Worm (Caenorhabditis elegans) whole organism, mixed stage, embryonic: ENCODE measurements around the gene ubxn-6.

Experiments
- M03D4.4 ChIP-seq: sonication (generic microtip); optimal IDR thresholded peaks from 2 replicates; lab custom pipeline; 2017; ENCODE audit warnings: mild to moderate bottlenecking, missing genetic modification characterization, missing compliant biosample characterization
- bed-3 ChIP-seq: fragments of 200-800 bp; sonication (Bioruptor generic); optimal IDR thresholded peaks from 3 replicates; lab custom pipeline; 2018; ENCODE audit warnings: mild to moderate bottlenecking, missing genetic modification characterization, moderate library complexity, missing compliant biosample characterization
- blmp-1 ChIP-seq: fragments of 150-350 bp; optimal IDR thresholded peaks from 2 replicates; lab custom pipeline; 2014; ENCODE audit warnings: missing biosample characterization, missing genetic modification characterization
- ceh-39 ChIP-seq: fragments of 150-350 bp; optimal IDR thresholded peaks from 2 replicates; lab custom pipeline; 2014; ENCODE audit warnings: missing biosample characterization, missing genetic modification characterization
- ceh-83 ChIP-seq: fragments of 200-800 bp; sonication (Bioruptor generic); optimal IDR thresholded peaks from 2 replicates; lab custom pipeline; 2018; ENCODE audit warnings: mild to moderate bottlenecking, missing genetic modification characterization, missing compliant biosample characterization
- cnd-1 ChIP-seq: fragments of 200-800 bp; sonication (Bioruptor generic); optimal IDR thresholded peaks from 2 replicates; lab custom pipeline; 2018; ENCODE audit warnings: mild to moderate bottlenecking, missing genetic modification characterization, missing compliant biosample characterization
- drap-1 ChIP-seq: fragments of 200-800 bp; sonication (Bioruptor generic); optimal IDR thresholded peaks from 3 replicates; lab custom pipeline; 2018; ENCODE audit warnings: mild to moderate bottlenecking, missing genetic modification characterization, missing compliant biosample characterization
- elt-1 ChIP-seq: sonication (generic microtip); optimal IDR thresholded peaks from 2 replicates; lab custom pipeline; 2017; ENCODE audit warnings: missing genetic modification characterization, mild to moderate bottlenecking, missing compliant biosample characterization, antibody characterized with exemption, moderate library complexity, borderline replicate concordance; ENCODE audit not compliant: insufficient read depth
- elt-3 ChIP-seq: fragments of 150-350 bp; optimal IDR thresholded peaks from 2 replicates; lab custom pipeline; 2014; ENCODE audit warnings: missing biosample characterization, missing genetic modification characterization
- flh-1 ChIP-seq: fragments of 200-800 bp; sonication (Bioruptor generic); optimal IDR thresholded peaks from 2 replicates; lab custom pipeline; 2018; ENCODE audit warnings: mild to moderate bottlenecking, missing genetic modification characterization, moderate library complexity, missing compliant biosample characterization
- ham-2 ChIP-seq: fragments of 200-800 bp; sonication (Bioruptor generic); optimal IDR thresholded peaks from 2 replicates; lab custom pipeline; 2018; ENCODE audit warnings: mild to moderate bottlenecking, missing genetic modification characterization, missing compliant biosample characterization
- hlh-1 ChIP-seq: fragments of 150-350 bp; optimal IDR thresholded peaks from 2 replicates; lab custom pipeline; 2014; ENCODE audit warnings: missing biosample characterization, missing genetic modification reagents, missing genetic modification characterization
- lin-13 ChIP-seq: fragments of 150-350 bp; optimal IDR thresholded peaks from 2 replicates; lab custom pipeline; 2014; ENCODE audit warnings: missing biosample characterization, missing genetic modification characterization
- lin-32 ChIP-seq: fragments of 200-800 bp; sonication (Bioruptor generic); optimal IDR thresholded peaks from 2 replicates; lab custom pipeline; 2018; ENCODE audit warnings: mild to moderate bottlenecking, missing genetic modification characterization, missing compliant biosample characterization
- lsy-2 ChIP-seq: fragments of 150-350 bp; optimal IDR thresholded peaks from 2 replicates; lab custom pipeline; 2014; ENCODE audit warnings: missing biosample characterization, missing genetic modification characterization
- mab-5 ChIP-seq: fragments of 150-350 bp; optimal IDR thresholded peaks from 2 replicates; lab custom pipeline; 2014; ENCODE audit warnings: missing biosample characterization, missing genetic modification characterization
- mep-1 ChIP-seq: fragments of 150-350 bp; optimal IDR thresholded peaks from 2 replicates; lab custom pipeline; 2017; ENCODE audit warnings: missing biosample characterization, missing genetic modification reagents, missing genetic modification characterization, inconsistent platforms
- mls-2 ChIP-seq: sonication (generic microtip); optimal IDR thresholded peaks from 2 replicates; lab custom pipeline; 2016; ENCODE audit warnings: mild to moderate bottlenecking, missing genetic modification characterization, moderate library complexity, missing compliant biosample characterization
- nhr-12 ChIP-seq: fragments of 150-350 bp; optimal IDR thresholded peaks from 2 replicates; lab custom pipeline; 2014; ENCODE audit warnings: missing biosample characterization, missing genetic modification characterization
- nhr-2 ChIP-seq: fragments of 150-350 bp; optimal IDR thresholded peaks from 2 replicates; lab custom pipeline; 2014; ENCODE audit warnings: missing biosample characterization, missing genetic modification characterization
- nhr-237 ChIP-seq: fragments of 150-350 bp; optimal IDR thresholded peaks from 2 replicates; lab custom pipeline; 2014; ENCODE audit warnings: missing biosample characterization, missing genetic modification characterization
- nhr-28 ChIP-seq: fragments of 150-350 bp; optimal IDR thresholded peaks from 2 replicates; lab custom pipeline; 2014; ENCODE audit warnings: missing biosample characterization, missing genetic modification characterization
- nhr-76 ChIP-seq: sonication (generic microtip); optimal IDR thresholded peaks from 2 replicates; lab custom pipeline; 2017; ENCODE audit warnings: missing biosample characterization, missing genetic modification characterization
- pha-4 ChIP-seq: fragments of 150-350 bp; optimal IDR thresholded peaks from 2 replicates; lab custom pipeline; 2018; ENCODE audit warnings: missing biosample characterization, missing genetic modification reagents, missing genetic modification characterization
- sem-2 ChIP-seq: fragments of 200-800 bp; sonication (Bioruptor generic); optimal IDR thresholded peaks from 2 replicates; lab custom pipeline; 2018; ENCODE audit warnings: mild to moderate bottlenecking, missing genetic modification characterization, missing compliant biosample characterization
- snpc-4 ChIP-seq: fragments of 150-350 bp; optimal IDR thresholded peaks from 2 replicates; lab custom pipeline; 2014; ENCODE audit warnings: missing biosample characterization, missing genetic modification characterization
- sptf-1 ChIP-seq: sonication (generic microtip); optimal IDR thresholded peaks from 2 replicates; lab custom pipeline; 2017; ENCODE audit warnings: mild to moderate bottlenecking, missing genetic modification characterization, moderate library complexity, missing compliant biosample characterization
- tbx-8 ChIP-seq: fragments of 200-800 bp; sonication (Bioruptor generic); optimal IDR thresholded peaks from 2 replicates; lab custom pipeline; 2018; ENCODE audit warnings: mild to moderate bottlenecking, missing genetic modification characterization, moderate library complexity, missing compliant biosample characterization
- unc-120 ChIP-seq: sonication (generic microtip); optimal IDR thresholded peaks from 2 replicates; lab custom pipeline; 2017; ENCODE audit warnings: missing genetic modification characterization, missing compliant biosample characterization; ENCODE audit not compliant: poor library complexity, severe bottlenecking
- unc-39 ChIP-seq: fragments of 150-350 bp; optimal IDR thresholded peaks from 2 replicates; lab custom pipeline; 2014; ENCODE audit warnings: missing biosample characterization, missing genetic modification characterization
- zip-8 ChIP-seq: fragments of 150-350 bp; optimal IDR thresholded peaks from 2 replicates; lab custom pipeline; 2014; ENCODE audit warnings: missing biosample characterization, missing genetic modification characterization
- ztf-11 ChIP-seq: fragments of 150-350 bp; optimal IDR thresholded peaks from 2 replicates; lab custom pipeline; 2014; ENCODE audit warnings: missing biosample characterization, missing genetic modification characterization

The ubxn-6 gene

DNA sequence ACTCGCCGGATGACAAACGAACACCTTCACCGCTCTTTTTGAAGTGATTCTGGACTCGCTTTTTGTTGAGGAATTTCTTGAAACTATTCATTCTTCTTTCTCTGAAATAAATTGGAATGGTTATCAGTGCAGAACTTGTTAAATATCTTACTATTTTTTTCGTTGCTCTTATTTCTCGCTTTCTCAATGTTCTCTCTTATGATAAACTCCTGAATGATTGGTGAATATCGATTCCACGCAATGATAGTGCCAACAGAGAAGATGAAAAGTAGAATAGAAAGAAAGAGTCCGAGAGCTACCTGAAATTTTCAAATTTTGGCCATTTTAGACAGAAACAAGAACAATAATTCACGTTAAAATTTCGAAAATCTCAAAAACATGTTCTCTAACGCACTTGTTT is at the start of gene ubxn-6:
Gene ubxn-6 (minus strand): TSS at position 101 of the 400 bp plus-strand sequence.
- TF ChIP-seq zip-8 (no peak), ceh-39 (no peak), flh-1 (GFP tag; lab: Kevin White, UChicago) (no peak), lsy-2 (tag; lab: Kevin White, UChicago) (no peak), mep-1 (tag; lab: Kevin White, UChicago) (no peak), nhr-2 (tag; lab: Kevin White, UChicago) (no peak), mab-5 (tag; lab: Kevin White, UChicago) (no peak), elt-3 (tag; lab: Kevin White, UChicago) (no peak), tbx-8 (GFP tag; lab: Kevin White, UChicago) (no peak), nhr-12 (no peak), ham-2 (GFP tag; lab: Kevin White, UChicago) (no peak), unc-39 (no peak), unc-120 (tag; lab: Kevin White, UChicago) (no peak), sptf-1 (no peak), ceh-83 (GFP tag; lab: Kevin White, UChicago) (no peak), sem-2 (GFP tag; lab: Kevin White, UChicago) (no peak), cnd-1 (tag; lab: Kevin White, UChicago) (no peak), nhr-76 (tag; lab: Kevin White, UChicago) (no peak)

DNA sequence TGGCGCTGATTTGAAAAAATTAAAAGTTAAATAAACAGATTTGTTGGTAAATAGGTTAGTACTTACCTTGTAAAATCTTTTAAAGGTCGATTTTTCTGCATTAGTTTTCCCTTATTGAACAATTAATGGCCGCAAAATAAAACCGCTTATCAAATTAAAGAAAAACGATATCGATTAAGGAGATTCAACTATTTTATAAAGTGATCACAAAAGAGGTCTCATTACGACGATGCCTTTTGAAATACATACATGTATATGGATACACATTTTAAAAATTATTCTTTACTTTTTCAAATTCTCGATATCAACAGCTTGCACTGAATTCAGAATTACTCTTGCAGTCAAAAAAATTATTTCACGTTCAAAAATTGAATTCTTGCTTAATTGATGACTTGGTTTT is 49.3 kb upstream of the ubxn-6 start, which contains the start of gene Y17G9A.3:
Gene Y17G9A.3 (minus strand): TSS at position 101 of the 400 bp plus-strand sequence.
- TF ChIP-seq drap-1 (GFP tag; lab: Kevin White, UChicago) (no peak), mls-2 (no peak), lsy-2 (tag; lab: Kevin White, UChicago) (no peak), lin-13 (no peak), nhr-12 (no peak), sem-2 (GFP tag; lab: Kevin White, UChicago) (no peak), nhr-76 (tag; lab: Kevin White, UChicago) (no peak), zip-8 (no peak), nhr-237 (tag; lab: Kevin White, UChicago) (no peak), ceh-83 (GFP tag; lab: Kevin White, UChicago) (no peak), ztf-11 (no peak), unc-120 (tag; lab: Kevin White, UChicago) (no peak)

DNA sequence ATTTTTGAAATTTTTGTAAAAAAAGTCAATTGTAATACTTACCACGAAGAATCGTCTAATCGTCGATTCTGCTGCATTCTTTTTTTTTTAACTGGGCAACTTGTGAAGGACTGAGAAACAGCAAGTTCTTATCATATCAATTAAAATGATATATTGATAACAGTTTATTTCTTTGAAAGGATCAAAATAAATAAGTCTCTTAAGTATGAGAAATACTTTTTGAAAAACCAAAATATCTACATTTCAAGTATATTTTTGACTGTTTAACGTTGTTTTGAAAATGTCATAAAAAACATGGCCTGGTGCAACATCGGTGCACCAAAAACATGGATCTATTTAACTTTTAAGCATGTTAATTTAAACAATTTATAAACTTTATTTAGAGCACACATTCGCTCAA is 46.9 kb upstream of the ubxn-6 start, which contains the start of gene Y17G9A.2:
Gene Y17G9A.2 (minus strand): TSS at position 101 of the 400 bp plus-strand sequence.
- TF ChIP-seq blmp-1 (no peak), bed-3 (GFP tag; lab: Kevin White, UChicago) (no peak), flh-1 (GFP tag; lab: Kevin White, UChicago) (no peak), drap-1 (GFP tag; lab: Kevin White, UChicago) (no peak), snpc-4 (tag; lab: Kevin White, UChicago) (no peak), nhr-2 (tag; lab: Kevin White, UChicago) (no peak), mls-2 (no peak), ham-2 (GFP tag; lab: Kevin White, UChicago) (no peak), lin-32 (GFP tag; lab: Kevin White, UChicago) (no peak), elt-1 (tag; lab: Kevin White, UChicago) (no peak), nhr-12 (no peak), nhr-237 (tag; lab: Kevin White, UChicago) (no peak), sptf-1 (no peak), cnd-1 (tag; lab: Kevin White, UChicago) (no peak), unc-39 (no peak), pha-4 (no peak), mep-1 (tag; lab: Kevin White, UChicago) (no peak), hlh-1 (tag; lab: Kevin White, UChicago) (no peak), elt-3 (tag; lab: Kevin White, UChicago) (no peak)

DNA sequence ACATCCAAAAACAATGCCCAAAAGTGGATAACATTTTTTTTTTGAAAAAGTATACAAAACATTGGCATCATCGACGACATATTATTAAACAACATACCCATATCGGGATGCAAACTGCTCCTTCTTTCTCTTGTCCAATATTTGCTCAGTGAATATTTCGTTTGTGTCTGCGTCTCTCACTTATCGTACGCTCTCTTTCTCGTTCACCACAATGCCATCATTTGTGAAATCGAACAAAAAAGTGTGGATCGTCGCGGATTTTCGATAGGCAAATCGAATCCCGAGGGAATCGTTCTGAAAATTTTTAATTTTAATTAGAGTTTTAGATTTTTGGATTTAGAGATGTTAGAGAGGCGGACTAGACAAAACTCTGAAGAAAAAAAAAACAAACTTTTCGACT is 37.5 kb upstream of the ubxn-6 start, which contains the start of gene tat-2:
Gene tat-2 (minus strand): TSS at position 101 of the 400 bp plus-strand sequence.
- no peak for TF ChIP-seq mab-5 (tag; lab: Kevin White, UChicago)
- TF ChIP-seq bed-3 (GFP tag; lab: Kevin White, UChicago) = no peak
- no peak for TF ChIP-seq flh-1 (GFP tag; lab: Kevin White, UChicago)
- TF ChIP-seq nhr-28 = no peak
- TF ChIP-seq nhr-2 (tag; lab: Kevin White, UChicago) = no peak
- TF ChIP-seq nhr-76 (tag; lab: Kevin White, UChicago) = no peak
- TF ChIP-seq drap-1 (GFP tag; lab: Kevin White, UChicago) = no peak
- TF ChIP-seq sptf-1 = no peak
- TF ChIP-seq M03D4.4 = no peak
- no peak for TF ChIP-seq tbx-8 (GFP tag; lab: Kevin White, UChicago)
